Worm (Caenorhabditis elegans) whole organism, L2 larva: ENCODE results near the gene F14D7.14.

ENCODE experiments used
- C34F6.9 ChIP-seq: fragments of 150-350 bp; optimal IDR thresholded peaks from 2 replicates; lab custom pipeline; 2014; ENCODE audit warnings: missing biosample characterization, missing genetic modification characterization
- F13H6.1 ChIP-seq: sonication (generic microtip); optimal IDR thresholded peaks from 2 replicates; lab custom pipeline; 2016; ENCODE audit warnings: missing genetic modification characterization, missing compliant biosample characterization
- R02D3.7 ChIP-seq: fragments of 150-350 bp; optimal IDR thresholded peaks from 2 replicates; lab custom pipeline; 2014; ENCODE audit warnings: missing biosample characterization, missing genetic modification characterization
- ZK546.5 ChIP-seq: sonication (generic microtip); optimal IDR thresholded peaks from 2 replicates; lab custom pipeline; 2017; ENCODE audit warnings: missing biosample characterization, missing genetic modification characterization
- alr-1 ChIP-seq: fragments of 150-350 bp; optimal IDR thresholded peaks from 2 replicates; lab custom pipeline; 2014; ENCODE audit warnings: missing biosample characterization, missing genetic modification characterization
- ama-1 ChIP-seq: fragments of 150-350 bp; optimal IDR thresholded peaks from 2 replicates; lab custom pipeline; 2018; ENCODE audit warnings: inconsistent platforms
- ceh-16 ChIP-seq: fragments of 150-350 bp; optimal IDR thresholded peaks from 2 replicates; lab custom pipeline; 2014; ENCODE audit warnings: missing biosample characterization, missing genetic modification characterization
- crh-2 ChIP-seq: sonication (generic microtip); optimal IDR thresholded peaks from 2 replicates; lab custom pipeline; 2017; ENCODE audit warnings: missing biosample characterization, missing genetic modification characterization
- dmd-4 ChIP-seq: sonication (generic microtip); optimal IDR thresholded peaks from 2 replicates; lab custom pipeline; 2017; ENCODE audit warnings: missing biosample characterization, missing genetic modification characterization
- elt-1 ChIP-seq: fragments of 150-350 bp; optimal IDR thresholded peaks from 2 replicates; lab custom pipeline; 2014; ENCODE audit warnings: missing biosample characterization, missing genetic modification characterization
- gmeb-1 ChIP-seq: fragments of 150-350 bp; optimal IDR thresholded peaks from 2 replicates; lab custom pipeline; 2014; ENCODE audit warnings: missing biosample characterization, missing genetic modification characterization
- lin-13 ChIP-seq: fragments of 150-350 bp; optimal IDR thresholded peaks from 2 replicates; lab custom pipeline; 2014; ENCODE audit warnings: missing biosample characterization, missing genetic modification reagents, missing genetic modification characterization
- lin-39 ChIP-seq: fragments of 150-350 bp; optimal IDR thresholded peaks from 2 replicates; lab custom pipeline; 2014; ENCODE audit warnings: missing biosample characterization, missing genetic modification reagents, missing genetic modification characterization
- lsy-2 ChIP-seq, 2 experiments: fragments of 150-350 bp in 1 of 2; sonication (generic microtip) in 1 of 2; optimal IDR thresholded peaks; 2 replicates each; lab custom pipeline; 2014 to 2017; ENCODE audit warnings: missing biosample characterization in 2 of 2, missing genetic modification characterization in 2 of 2
- mab-5 ChIP-seq: fragments of 150-350 bp; optimal IDR thresholded peaks from 2 replicates; lab custom pipeline; 2014; ENCODE audit warnings: missing biosample characterization, missing genetic modification characterization
- mbf-1 ChIP-seq: sonication (generic microtip); optimal IDR thresholded peaks from 2 replicates; lab custom pipeline; 2017; ENCODE audit warnings: missing biosample characterization, missing genetic modification characterization
- mdl-1 ChIP-seq, 2 experiments: fragments of 150-350 bp in 1 of 2; sonication (generic microtip) in 1 of 2; optimal IDR thresholded peaks; 2 replicates each; lab custom pipeline; 2017; ENCODE audit warnings: missing biosample characterization in 2 of 2, missing genetic modification characterization in 2 of 2
- nhr-11 ChIP-seq: fragments of 150-350 bp; optimal IDR thresholded peaks from 2 replicates; lab custom pipeline; 2014; ENCODE audit warnings: missing biosample characterization, missing genetic modification characterization
- nhr-12 ChIP-seq: fragments of 150-350 bp; optimal IDR thresholded peaks from 2 replicates; lab custom pipeline; 2014; ENCODE audit warnings: missing biosample characterization, missing genetic modification characterization
- nhr-129 ChIP-seq: fragments of 150-350 bp; optimal IDR thresholded peaks from 2 replicates; lab custom pipeline; 2014; ENCODE audit warnings: missing biosample characterization, missing genetic modification characterization
- nhr-25 ChIP-seq: fragments of 150-350 bp; sonication (generic microtip); optimal IDR thresholded peaks from 3 replicates; lab custom pipeline; 2014; ENCODE audit warnings: missing biosample characterization, missing genetic modification characterization
- peb-1 ChIP-seq: fragments of 150-350 bp; optimal IDR thresholded peaks from 2 replicates; lab custom pipeline; 2014; ENCODE audit warnings: missing biosample characterization, missing genetic modification characterization
- sem-4 ChIP-seq: fragments of 150-350 bp; optimal IDR thresholded peaks from 2 replicates; lab custom pipeline; 2014; ENCODE audit warnings: missing biosample characterization, missing genetic modification reagents, missing genetic modification characterization
- skn-1 ChIP-seq: sonication (generic microtip); optimal IDR thresholded peaks from 2 replicates; lab custom pipeline; 2017; ENCODE audit warnings: missing biosample characterization, missing genetic modification characterization
- sma-9 ChIP-seq, 2 experiments: fragments of 150-350 bp in 1 of 2; sonication (generic microtip) in 1 of 2; optimal IDR thresholded peaks; 2 replicates each; lab custom pipeline; 2014 to 2016; ENCODE audit warnings: missing genetic modification characterization in 2 of 2, mild to moderate bottlenecking in 1 of 2, missing biosample characterization in 1 of 2, missing compliant biosample characterization in 1 of 2, missing genetic modification reagents in 1 of 2, moderate library complexity in 1 of 2
- snpc-4 ChIP-seq: fragments of 150-350 bp; optimal IDR thresholded peaks from 2 replicates; lab custom pipeline; 2014; ENCODE audit warnings: missing biosample characterization, missing genetic modification characterization
- unc-39 ChIP-seq: fragments of 150-350 bp; optimal IDR thresholded peaks from 2 replicates; lab custom pipeline; 2014; ENCODE audit warnings: missing biosample characterization, missing genetic modification characterization
- unc-62 ChIP-seq: fragments of 150-350 bp; optimal IDR thresholded peaks from 2 replicates; lab custom pipeline; 2014; ENCODE audit warnings: missing biosample characterization, missing genetic modification reagents, missing genetic modification characterization
- zag-1 ChIP-seq: fragments of 150-350 bp; optimal IDR thresholded peaks from 2 replicates; lab custom pipeline; 2014; ENCODE audit warnings: missing biosample characterization, missing genetic modification characterization
- ztf-1 ChIP-seq: fragments of 200-800 bp; sonication (Bioruptor generic); conservative IDR thresholded peaks from 2 replicates; pipeline ENCODE4 v1.3.6; 2022; ENCODE audit warnings: missing genetic modification characterization, missing compliant biosample characterization
- ztf-11 ChIP-seq: sonication (generic microtip); optimal IDR thresholded peaks from 2 replicates; lab custom pipeline; 2017; ENCODE audit warnings: missing biosample characterization, missing genetic modification characterization
- ztf-4 ChIP-seq: fragments of 150-350 bp; optimal IDR thresholded peaks from 2 replicates; lab custom pipeline; 2014; ENCODE audit warnings: missing biosample characterization, missing genetic modification characterization

F14D7.14 gene

ce11 chrV:14282222-14282709 lies 27.5 kb upstream of the F14D7.14 start, which contains the start of the genes srt-74 and F40G12.9:
srt-74 (minus strand) TSS chrV:14282322.
F40G12.9 (plus strand) TSS chrV:14282659.
- TF ChIP-seq snpc-4 (tag; lab: Kevin White, UChicago) (no peak), elt-1 (tag; lab: Kevin White, UChicago) (no peak), zag-1 (tag; lab: Kevin White, UChicago) (no peak), unc-39 (tag; lab: Kevin White, UChicago) (no peak), nhr-12 (no peak), lsy-2 (tag; optimal IDR thresholded peaks at IDR 0.05; lab: Kevin White, UChicago) (no peak), ceh-16 (tag; lab: Kevin White, UChicago) (no peak), nhr-11 (tag; lab: Kevin White, UChicago) (no peak), sem-4 (tag; lab: Kevin White, UChicago) (no peak), skn-1 (no peak), nhr-129 (tag; lab: Kevin White, UChicago) (no peak), gmeb-1 (tag; lab: Kevin White, UChicago) (no peak), mdl-1 (tag; optimal IDR thresholded peaks at IDR 0.05; lab: Kevin White, UChicago) (no peak), ztf-11 (tag; lab: Kevin White, UChicago) (no peak), R02D3.7 (tag; lab: Kevin White, UChicago) (no peak), peb-1 (tag; lab: Kevin White, UChicago) (no peak), nhr-25 (no peak), sma-9 (GFP tag; optimal IDR thresholded peaks at IDR 0.05; lab: Kevin White, UChicago) (no peak), sma-9 (tag; optimal IDR thresholded peaks at IDR 0.05; lab: Kevin White, UChicago) (no peak), mab-5 (tag; lab: Kevin White, UChicago) (no peak), crh-2 (tag; lab: Kevin White, UChicago) (no peak)

- TF ChIP-seq sma-9 (GFP tag; optimal IDR thresholded peaks at IDR 0.05; lab: Kevin White, UChicago) (no peak), sma-9 (tag; optimal IDR thresholded peaks at IDR 0.05; lab: Kevin White, UChicago) (no peak), mbf-1 (tag; lab: Kevin White, UChicago) (no peak), ZK546.5 (tag; lab: Kevin White, UChicago) (no peak), alr-1 (tag; lab: Kevin White, UChicago) (no peak), F13H6.1 (tag; lab: Kevin White, UChicago) (no peak), ztf-4 (tag; lab: Kevin White, UChicago) (no peak), crh-2 (tag; lab: Kevin White, UChicago) (no peak), elt-1 (tag; lab: Kevin White, UChicago) (no peak), skn-1 (no peak), C34F6.9 (tag; lab: Kevin White, UChicago) (no peak), ztf-1 (GFP tag; lab: Robert Waterston, UW) (no peak), ztf-11 (tag; lab: Kevin White, UChicago) (no peak)
These were observed 26.5 kb upstream of the F14D7.14 start, which contains the start of gene F40G12.10 for ce11 chrV:14283241-14283640. F40G12.10 (plus strand) TSS chrV:14283541.

- no peak for TF ChIP-seq alr-1 (tag; lab: Kevin White, UChicago)
- no peak for TF ChIP-seq nhr-12
- TF ChIP-seq lsy-2 (tag; optimal IDR thresholded peaks at IDR 0.05; lab: Kevin White, UChicago): no peak
- TF ChIP-seq lin-13 (GFP tag; lab: Kevin White, UChicago): no peak
- TF ChIP-seq sem-4 (tag; lab: Kevin White, UChicago): no peak
- TF ChIP-seq mdl-1 (tag; optimal IDR thresholded peaks at IDR 0.05; lab: Kevin White, UChicago): no peak
- TF ChIP-seq lin-39 (tag; lab: Kevin White, UChicago): no peak
- TF ChIP-seq dmd-4: no peak
- TF ChIP-seq snpc-4 (tag; lab: Kevin White, UChicago): no peak
- TF ChIP-seq zag-1 (tag; lab: Kevin White, UChicago): no peak
- TF ChIP-seq nhr-25: no peak
- no peak for TF ChIP-seq unc-62
- no peak for TF ChIP-seq nhr-11 (tag; lab: Kevin White, UChicago)
- no peak for TF ChIP-seq ztf-11 (tag; lab: Kevin White, UChicago)
- no peak for TF ChIP-seq skn-1
These were observed 23.9 kb upstream of the F14D7.14 start, which contains the start of gene F40G12.11 for ce11 chrV:14285803-14286202. F40G12.11 (plus strand) TSS chrV:14286171.

ce11 chrV:14289363-14289762 lies 20.4 kb upstream of the F14D7.14 start, which contains the start of gene F14D7.1:
F14D7.1 (minus strand) TSS chrV:14289463.
- TF ChIP-seq dmd-4 (no peak), ama-1 (lab: Kevin White, UChicago) (no peak), zag-1 (tag; lab: Kevin White, UChicago) (no peak), F13H6.1 (tag; lab: Kevin White, UChicago) (no peak), peb-1 (tag; lab: Kevin White, UChicago) (no peak), mdl-1 (tag; optimal IDR thresholded peaks at IDR 0.05; lab: Kevin White, UChicago) (no peak)

ce11 chrV:14290636-14291035 lies 19.1 kb upstream of the F14D7.14 start, which contains the start of gene F14D7.18:
F14D7.18 (minus strand) TSS chrV:14290736.
- no peak for TF ChIP-seq ztf-11 (tag; lab: Kevin White, UChicago)
